Fruit fly (Drosophila melanogaster) whole organism, embryonic: ENCODE data around the gene MED15.

ENCODE experiments used
- B-H1 ChIP-seq: fragments of 200-800 bp; sonication (Bioruptor generic); IDR thresholded peaks from 3 replicates; pipeline ENCODE4 v1.3.6; 2022; ENCODE audit warnings: missing biosample characterization, missing genetic modification characterization
- BEAF-32 ChIP-seq: fragments of 200-800 bp; sonication (Bioruptor generic); optimal IDR thresholded peaks from 3 replicates; lab custom pipeline; 2017; ENCODE audit warnings: missing biosample characterization, missing genetic modification characterization, mild to moderate bottlenecking, moderate library complexity, missing genetic modification reagents
- CG1024 ChIP-seq: fragments of 200-800 bp; sonication (Bioruptor generic); IDR thresholded peaks from 2 replicates; pipeline ENCODE4 v1.3.6; 2022; ENCODE audit warnings: missing biosample characterization, missing genetic modification characterization
- CG10321 ChIP-seq: fragments of 200-800 bp; sonication (Bioruptor generic); IDR thresholded peaks from 2 replicates; pipeline ENCODE4 v1.3.6; 2022; ENCODE audit warnings: missing biosample characterization, missing genetic modification characterization
- CG10543 ChIP-seq: fragments of 200-800 bp; sonication (Bioruptor generic); optimal IDR thresholded peaks from 3 replicates; lab custom pipeline; 2017; ENCODE audit warnings: missing biosample characterization, mild to moderate bottlenecking, missing genetic modification characterization, moderate library complexity
- CG11456 ChIP-seq: fragments of 200-800 bp; sonication (Bioruptor generic); IDR thresholded peaks from 3 replicates; pipeline ENCODE4 v1.3.6; 2022; ENCODE audit warnings: missing biosample characterization, missing genetic modification characterization
- CG11560 ChIP-seq: fragments of 200-800 bp; sonication (Bioruptor generic); IDR thresholded peaks from 3 replicates; pipeline ENCODE4 v1.3.6; 2022; ENCODE audit warnings: missing biosample characterization, missing genetic modification characterization
- CG11696 ChIP-seq: fragments of 200-800 bp; sonication (Bioruptor generic); IDR thresholded peaks from 2 replicates; pipeline ENCODE4 v1.3.6; 2022; ENCODE audit warnings: missing biosample characterization, missing genetic modification characterization
- CG14441 ChIP-seq: fragments of 200-800 bp; sonication (Bioruptor generic); IDR thresholded peaks from 2 replicates; pipeline ENCODE4 v1.3.6; 2022; ENCODE audit warnings: missing biosample characterization, missing genetic modification characterization
- CG14710 ChIP-seq: fragments of 200-800 bp; sonication (Bioruptor generic); optimal IDR thresholded peaks from 3 replicates; lab custom pipeline; 2019; ENCODE audit warnings: missing biosample characterization, mild to moderate bottlenecking, missing genetic modification characterization, moderate library complexity
- CG14965 ChIP-seq: fragments of 200-800 bp; sonication (Bioruptor generic); optimal IDR thresholded peaks from 2 replicates; lab custom pipeline; 2016; ENCODE audit warnings: missing biosample characterization, missing genetic modification characterization, borderline replicate concordance
- CG15073 ChIP-seq: fragments of 200-800 bp; sonication (Bioruptor generic); optimal IDR thresholded peaks from 2 replicates; lab custom pipeline; 2016; ENCODE audit warnings: missing biosample characterization, missing genetic modification characterization
- CG18011 ChIP-seq: fragments of 200-800 bp; sonication (Bioruptor generic); optimal IDR thresholded peaks from 2 replicates; lab custom pipeline; 2017; ENCODE audit warnings: missing biosample characterization, missing genetic modification characterization, mild to moderate bottlenecking, moderate library complexity, missing genotype
- CG18476 ChIP-seq: fragments of 200-800 bp; sonication (Bioruptor generic); optimal IDR thresholded peaks from 2 replicates; lab custom pipeline; 2016; ENCODE audit warnings: missing biosample characterization, mild to moderate bottlenecking, missing genetic modification characterization
- CG4328 ChIP-seq: fragments of 200-800 bp; sonication (Bioruptor generic); optimal IDR thresholded peaks from 3 replicates; lab custom pipeline; 2017; ENCODE audit warnings: missing biosample characterization, missing genetic modification reagents, missing genetic modification characterization
- CG4820 ChIP-seq: fragments of 200-800 bp; sonication (Bioruptor generic); optimal IDR thresholded peaks from 3 replicates; lab custom pipeline; 2016; ENCODE audit warnings: missing biosample characterization, missing genetic modification characterization
- Dbx ChIP-seq: fragments of 200-800 bp; sonication (Bioruptor generic); IDR thresholded peaks from 3 replicates; pipeline ENCODE4 v1.3.6; 2022; ENCODE audit warnings: missing biosample characterization, missing genetic modification characterization
- Deaf1 ChIP-seq: fragments of 200-800 bp; optimal IDR thresholded peaks from 3 replicates; lab custom pipeline; 2019; ENCODE audit warnings: missing biosample characterization, mild to moderate bottlenecking, missing genetic modification characterization, moderate library complexity
- Dip2 ChIP-seq: fragments of 200-800 bp; sonication (Bioruptor generic); IDR thresholded peaks from 2 replicates; pipeline ENCODE4 v1.3.6; 2022; ENCODE audit warnings: missing biosample characterization, missing genetic modification characterization
- Dip3 ChIP-seq: fragments of 200-800 bp; sonication (Bioruptor generic); optimal IDR thresholded peaks from 3 replicates; lab custom pipeline; 2016; ENCODE audit warnings: missing biosample characterization, missing genetic modification characterization
- E2f2 ChIP-seq: fragments of 200-800 bp; sonication (Bioruptor generic); IDR thresholded peaks from 2 replicates; pipeline ENCODE4 v1.3.6; 2022; ENCODE audit warnings: missing biosample characterization, missing genetic modification characterization
- Fer2 ChIP-seq: fragments of 200-800 bp; sonication (Bioruptor generic); optimal IDR thresholded peaks from 2 replicates; lab custom pipeline; 2018; ENCODE audit warnings: missing biosample characterization, mild to moderate bottlenecking, missing genetic modification characterization, moderate library complexity
- Gug ChIP-seq: fragments of 200-800 bp; sonication (Bioruptor generic); IDR thresholded peaks from 4 replicates; pipeline ENCODE4 v1.3.6; 2022; ENCODE audit warnings: missing biosample characterization, missing genetic modification characterization
- HHEX ChIP-seq: fragments of 200-800 bp; sonication (Bioruptor generic); optimal IDR thresholded peaks from 3 replicates; lab custom pipeline; 2017; ENCODE audit warnings: missing biosample characterization, mild to moderate bottlenecking, missing genetic modification characterization, missing genetic modification reagents
- HLH54F ChIP-seq: fragments of 200-800 bp; sonication (Bioruptor generic); optimal IDR thresholded peaks from 3 replicates; lab custom pipeline; 2016; ENCODE audit warnings: missing biosample characterization, missing genetic modification characterization
- Lhr ChIP-seq: fragments of 200-800 bp; sonication (Bioruptor generic); optimal IDR thresholded peaks from 3 replicates; lab custom pipeline; 2017; ENCODE audit warnings: mild to moderate bottlenecking, missing biosample characterization, missing genetic modification reagents, missing genetic modification characterization
- MESR4 ChIP-seq: fragments of 200-800 bp; sonication (Bioruptor generic); optimal IDR thresholded peaks from 2 replicates; lab custom pipeline; 2018; ENCODE audit warnings: missing biosample characterization, mild to moderate bottlenecking, missing genetic modification characterization, moderate library complexity
- Mes4 ChIP-seq: fragments of 200-800 bp; sonication (Bioruptor generic); optimal IDR thresholded peaks from 2 replicates; lab custom pipeline; 2016; ENCODE audit warnings: missing biosample characterization, missing genetic modification characterization
- Mrtf ChIP-seq: fragments of 200-800 bp; sonication (Bioruptor generic); IDR thresholded peaks from 3 replicates; pipeline ENCODE4 v1.3.6; 2022; ENCODE audit warnings: missing biosample characterization, missing genetic modification characterization
- Ptx1 ChIP-seq: fragments of 200-800 bp; sonication (Bioruptor generic); IDR thresholded peaks from 2 replicates; pipeline ENCODE4 v1.3.6; 2022; ENCODE audit warnings: missing biosample characterization, missing genetic modification characterization
- Xrp1 ChIP-seq: fragments of 200-800 bp; sonication (Bioruptor generic); IDR thresholded peaks from 2 replicates; pipeline ENCODE4 v1.3.6; 2022; ENCODE audit warnings: missing biosample characterization, missing genetic modification characterization
- YL-1 ChIP-seq: fragments of 200-800 bp; sonication (Bioruptor generic); optimal IDR thresholded peaks from 3 replicates; lab custom pipeline; 2017; ENCODE audit warnings: missing biosample characterization, mild to moderate bottlenecking, missing genetic modification characterization
- caup ChIP-seq: fragments of 200-800 bp; sonication (Bioruptor generic); optimal IDR thresholded peaks from 3 replicates; lab custom pipeline; 2017; ENCODE audit warnings: missing biosample characterization, mild to moderate bottlenecking, missing genetic modification characterization, moderate library complexity; ENCODE audit not compliant: severe bottlenecking
- ems ChIP-seq: fragments of 200-800 bp; sonication (Bioruptor generic); optimal IDR thresholded peaks from 3 replicates; lab custom pipeline; 2016; ENCODE audit warnings: missing biosample characterization, missing genetic modification characterization
- eve ChIP-seq, 2 experiments: fragments of >200 bp; optimal IDR thresholded peaks; 2 replicates each; lab custom pipeline; 2017; ENCODE audit warnings: missing biosample characterization in 2 of 2, missing genetic modification characterization in 2 of 2
- ewg ChIP-seq: fragments of 200-800 bp; sonication (Bioruptor generic); optimal IDR thresholded peaks from 3 replicates; lab custom pipeline; 2017; ENCODE audit warnings: mild to moderate bottlenecking, missing biosample characterization, missing genetic modification reagents, missing genetic modification characterization
- fu2 ChIP-seq: fragments of 200-800 bp; sonication (Bioruptor generic); optimal IDR thresholded peaks from 2 replicates; lab custom pipeline; 2016; ENCODE audit warnings: missing biosample characterization, missing genetic modification characterization
- gcm2 ChIP-seq: fragments of 200-800 bp; sonication (Bioruptor generic); optimal IDR thresholded peaks from 2 replicates; lab custom pipeline; 2016; ENCODE audit warnings: missing biosample characterization, missing genetic modification characterization
- insv ChIP-seq, 2 experiments: fragments of 200-800 bp; sonication (Bioruptor generic); optimal IDR thresholded peaks; 3 replicates each; lab custom pipeline; 2016 to 2018; ENCODE audit warnings: missing biosample characterization in 2 of 2, missing genetic modification characterization in 2 of 2
- lilli ChIP-seq: fragments of 200-800 bp; sonication (Bioruptor generic); optimal IDR thresholded peaks from 3 replicates; lab custom pipeline; 2016; ENCODE audit warnings: missing biosample characterization, missing genetic modification characterization
- lov ChIP-seq, 2 experiments: fragments of 200-800 bp in 1 of 2; fragments of >200 bp in 1 of 2; sonication (Bioruptor generic) in 1 of 2; IDR thresholded peaks in 1 of 2; optimal IDR thresholded peaks in 1 of 2; 2 replicates in 1 of 2; 3 replicates in 1 of 2; pipeline versions ENCODE4 v1.3.6 to Lab custom; 2017 to 2022; ENCODE audit warnings: missing biosample characterization in 1 of 2, missing genetic modification characterization in 1 of 2
- maf-S ChIP-seq: fragments of 200-800 bp; sonication (Bioruptor generic); optimal IDR thresholded peaks from 2 replicates; lab custom pipeline; 2016; ENCODE audit warnings: missing biosample characterization, missing genetic modification characterization
- peb ChIP-seq: fragments of 200-800 bp; sonication (Bioruptor generic); IDR thresholded peaks from 2 replicates; pipeline ENCODE4 v1.3.6; 2022; ENCODE audit warnings: missing biosample characterization, missing genetic modification characterization
- sima ChIP-seq: fragments of 200-800 bp; sonication (Bioruptor generic); optimal IDR thresholded peaks from 2 replicates; lab custom pipeline; 2016; ENCODE audit warnings: missing biosample characterization, missing genetic modification characterization
- tin ChIP-seq: fragments of 200-800 bp; sonication (Bioruptor generic); optimal IDR thresholded peaks from 3 replicates; lab custom pipeline; 2016; ENCODE audit warnings: missing biosample characterization, missing genetic modification characterization
- twi ChIP-seq: fragments of 200-800 bp; optimal IDR thresholded peaks from 2 replicates; lab custom pipeline; 2019; ENCODE audit warnings: missing biosample characterization, mild to moderate bottlenecking, missing genetic modification characterization, moderate library complexity
- wdn ChIP-seq: fragments of 200-800 bp; sonication (Bioruptor generic); IDR thresholded peaks from 2 replicates; pipeline ENCODE4 v1.3.6; 2022; ENCODE audit warnings: missing biosample characterization, missing genetic modification characterization
- zen2 ChIP-seq: fragments of 200-800 bp; sonication (Bioruptor generic); IDR thresholded peaks from 3 replicates; pipeline ENCODE4 v1.3.6; 2022; ENCODE audit warnings: missing biosample characterization, missing genetic modification characterization; ENCODE audit not compliant: partially characterized antibody
- zfh2 ChIP-seq: fragments of 200-800 bp; sonication (Bioruptor generic); optimal IDR thresholded peaks from 2 replicates; lab custom pipeline; 2016; ENCODE audit warnings: missing biosample characterization, missing genetic modification characterization

The MED15 gene

dm6 chr2L:480638-481399 lies 8.0 kb downstream of the MED15 start (continued):
- no peak for TF ChIP-seq CG14441 (GFP tag; lab: Robert Waterston, UW)
- TF ChIP-seq ems, result peak; percentile 100
- peak; percentile 100 for TF ChIP-seq caup (GFP tag; lab: Kevin White, UChicago)
- TF ChIP-seq BEAF-32 (GFP tag; lab: Kevin White, UChicago), result peak; percentile 59
- no peak for TF ChIP-seq CG11456 (GFP tag; lab: Robert Waterston, UW)
- TF ChIP-seq CG11696 (GFP tag; lab: Robert Waterston, UW), result no peak
- peak; percentile 100 for TF ChIP-seq sima (GFP tag; lab: Kevin White, UChicago)
- TF ChIP-seq Mrtf, result no peak
- no peak for TF ChIP-seq peb (GFP tag; lab: Robert Waterston, UW)
- TF ChIP-seq CG1024 (GFP tag; lab: Robert Waterston, UW), result no peak
- TF ChIP-seq Dip2 (GFP tag; lab: Robert Waterston, UW), result no peak
- peak; percentile 100 for TF ChIP-seq Mes4 (GFP tag; lab: Kevin White, UChicago)
- TF ChIP-seq Dip3, result peak; percentile 100
- TF ChIP-seq HLH54F, result peak; percentile 100
- TF ChIP-seq CG14710 (tag; lab: Kevin White, UChicago), result peak; percentile 99
- peak; percentile 100 for TF ChIP-seq zfh2
- TF ChIP-seq YL-1 (GFP tag; lab: Kevin White, UChicago), result peak; percentile 100
- peak; percentile 97 to 100 for TF ChIP-seq eve (GFP tag; optimal IDR thresholded peaks at IDR 0.05; lab: Kevin White, UChicago)
- no peak for TF ChIP-seq wdn (GFP tag; lab: Robert Waterston, UW)
- TF ChIP-seq CG11560 (tag; lab: Robert Waterston, UW), result no peak
- TF ChIP-seq CG4328 (GFP tag; lab: Kevin White, UChicago), result peak; percentile 100
- TF ChIP-seq fu2, result peak; percentile 100
- no peak for TF ChIP-seq lov (optimal IDR thresholded peaks at IDR 0.05; lab: Kevin White, UChicago)
- no peak for TF ChIP-seq lov (GFP tag; IDR thresholded peaks at IDR 0.05; lab: Robert Waterston, UW)
- TF ChIP-seq CG18011, result peak; percentile 95
- no peak for TF ChIP-seq B-H1 (GFP tag; lab: Robert Waterston, UW)
- TF ChIP-seq zen2 (GFP tag; lab: Robert Waterston, UW), result no peak
- TF ChIP-seq CG10543, result peak; percentile 100
- peak; percentile 100 for TF ChIP-seq twi (tag; lab: Kevin White, UChicago)
- peak; percentile 100 for TF ChIP-seq ewg (GFP tag; lab: Kevin White, UChicago)
- TF ChIP-seq Gug (GFP tag; lab: Robert Waterston, UW), result peak; percentile 100
- no peak for TF ChIP-seq Dbx
- TF ChIP-seq gcm2 (GFP tag; lab: Kevin White, UChicago), result peak; percentile 100
- peak; percentile 100 for TF ChIP-seq lilli
- peak; percentile 99 for TF ChIP-seq MESR4
- TF ChIP-seq tin (GFP tag; lab: Kevin White, UChicago), result peak; percentile 100
- TF ChIP-seq Fer2 (tag; lab: Kevin White, UChicago), result peak; percentile 100
- peak; percentile 100 for TF ChIP-seq CG18476 (GFP tag; lab: Kevin White, UChicago)
- peak; percentile 89 to 94 for TF ChIP-seq insv (GFP tag; optimal IDR thresholded peaks at IDR 0.05; lab: Kevin White, UChicago)
- TF ChIP-seq HHEX, result peak; percentile 100
- no peak for TF ChIP-seq Xrp1 (GFP tag; lab: Robert Waterston, UW)
- TF ChIP-seq CG4820, result peak; percentile 100
- TF ChIP-seq Ptx1 (GFP tag; lab: Robert Waterston, UW), result no peak
- TF ChIP-seq Deaf1 (tag; lab: Kevin White, UChicago), result peak; percentile 96
- TF ChIP-seq E2f2, result no peak
- TF ChIP-seq CG15073 (GFP tag; lab: Kevin White, UChicago), result peak; percentile 97
- TF ChIP-seq maf-S (GFP tag; lab: Kevin White, UChicago), result peak; percentile 100
- TF ChIP-seq CG14965 (GFP tag; lab: Kevin White, UChicago), result peak; percentile 97
- TF ChIP-seq Lhr (GFP tag; lab: Kevin White, UChicago), result peak; percentile 100
- TF ChIP-seq CG10321 (GFP tag; lab: Robert Waterston, UW), result no peak
